Worm (Caenorhabditis elegans): ENCODE data around the gene mig-6.

ce11 chrV:7825836-7826235 is 1.2 kb upstream of the mig-6 start:
- TF ChIP-seq unc-62 (GFP tag; optimal IDR thresholded peaks at IDR 0.05) (no peak), ces-1 (GFP tag; optimal IDR thresholded peaks at IDR 0.05) (no peak)
